Worm (Caenorhabditis elegans) whole organism, L1 larva: ENCODE results near the gene scd-1.

Experiments
- blmp-1 ChIP-seq: fragments of 150-350 bp; optimal IDR thresholded peaks from 2 replicates; lab custom pipeline; 2014; ENCODE audit warnings: missing biosample characterization, missing genetic modification characterization
- elt-3 ChIP-seq, 6 experiments: fragments of 150-350 bp in 1 of 6; sonication (generic microtip); optimal IDR thresholded peaks; 2 replicates each; lab custom pipeline; 2017 to 2018; ENCODE audit warnings: missing biosample characterization in 6 of 6, missing genetic modification characterization in 6 of 6, inconsistent platforms in 1 of 6
- lin-15B ChIP-seq: fragments of 150-350 bp; sonication (generic microtip); optimal IDR thresholded peaks from 3 replicates; lab custom pipeline; 2014; ENCODE audit warnings: missing biosample characterization, missing genetic modification characterization
- mdl-1 ChIP-seq, 2 experiments: fragments of 150-350 bp; optimal IDR thresholded peaks; 2 replicates each; lab custom pipeline; 2014 to 2017; ENCODE audit warnings: missing biosample characterization in 2 of 2, missing genetic modification characterization in 2 of 2, inconsistent platforms in 1 of 2
- mep-1 ChIP-seq: fragments of 150-350 bp; optimal IDR thresholded peaks from 2 replicates; lab custom pipeline; 2014; ENCODE audit warnings: missing biosample characterization, missing genetic modification characterization
- nhr-19 ChIP-seq: fragments of 200-800 bp; sonication (Bioruptor generic); conservative IDR thresholded peaks from 2 replicates; pipeline ENCODE4 v1.3.6; 2022; ENCODE audit warnings: missing genetic modification characterization, missing compliant biosample characterization
- nhr-237 ChIP-seq: fragments of 150-350 bp; optimal IDR thresholded peaks from 2 replicates; lab custom pipeline; 2014; ENCODE audit warnings: missing biosample characterization, missing genetic modification characterization
- nhr-90 ChIP-seq: sonication (generic microtip); optimal IDR thresholded peaks from 2 replicates; lab custom pipeline; 2016; ENCODE audit warnings: mild to moderate bottlenecking, missing genetic modification characterization, missing compliant biosample characterization; ENCODE audit not compliant: poor library complexity
- pag-3 ChIP-seq: sonication (generic microtip); optimal IDR thresholded peaks from 2 replicates; lab custom pipeline; 2017; ENCODE audit warnings: missing genetic modification characterization, mild to moderate bottlenecking, missing compliant biosample characterization, antibody characterized with exemption, borderline replicate concordance; ENCODE audit not compliant: insufficient read depth
- snpc-4 ChIP-seq: fragments of 150-350 bp; optimal IDR thresholded peaks from 2 replicates; lab custom pipeline; 2014; ENCODE audit warnings: missing biosample characterization, missing genetic modification characterization

- no peak for TF ChIP-seq mep-1
- TF ChIP-seq lin-15B (tag; lab: Kevin White, UChicago), result no peak
- TF ChIP-seq nhr-90 (tag; lab: Kevin White, UChicago), result no peak
- TF ChIP-seq snpc-4 (tag; lab: Kevin White, UChicago), result no peak
- no peak for TF ChIP-seq nhr-19 (GFP tag; lab: Robert Waterston, UW)
- no peak for TF ChIP-seq nhr-237 (tag; lab: Kevin White, UChicago)
- TF ChIP-seq blmp-1, result no peak
- TF ChIP-seq mdl-1 (tag; optimal IDR thresholded peaks at IDR 0.05; lab: Kevin White, UChicago), result no peak
- no peak for TF ChIP-seq elt-3 (tag; optimal IDR thresholded peaks at IDR 0.05; lab: Kevin White, UChicago)
- no peak for TF ChIP-seq pag-3 (tag; lab: Kevin White, UChicago)
Observed at ce11 chrX:12477341-12477740, 48.2 kb downstream of the scd-1 start, which contains the start of gene F45E6.1.
